Worm (Caenorhabditis elegans): ENCODE measurements around the gene math-28.

math-28 gene

DNA sequence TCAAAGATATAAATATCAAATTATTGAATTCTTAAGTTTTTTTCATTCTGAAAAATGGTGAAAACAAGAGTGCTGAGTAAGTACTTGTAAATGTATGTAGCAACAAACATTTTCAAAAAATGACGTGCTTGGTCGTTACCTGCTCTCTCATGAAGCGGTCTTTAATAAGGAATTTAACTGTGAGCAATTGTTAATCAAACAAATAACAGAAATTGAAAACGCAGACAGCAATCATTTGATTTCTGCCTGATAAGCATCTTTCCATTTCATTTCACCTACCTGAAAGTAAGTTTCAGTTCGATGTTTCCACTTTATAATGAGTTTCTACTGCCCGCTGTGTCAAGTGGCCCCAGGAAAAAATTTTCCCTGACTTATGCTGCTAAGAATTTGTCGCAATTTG, at the start of gene math-28:
Gene math-28 (plus strand): TSS at position 301 of the 400 bp plus-strand sequence.
- TF ChIP-seq cog-1 (tag; optimal IDR thresholded peaks at IDR 0.05) (no peak), ref-1 (GFP tag; conservative IDR thresholded peaks at IDR 0.05) (no peak), med-1 (GFP tag; optimal IDR thresholded peaks at IDR 0.05; ENCODE audit: insufficient read depth) (no peak), tab-1 (GFP tag; IDR thresholded peaks at IDR 0.05) (no peak), klf-2 (GFP tag; conservative IDR thresholded peaks at IDR 0.05) (no peak), flt-1 (GFP tag; IDR thresholded peaks at IDR 0.05) (no peak), ztf-23 (GFP tag; IDR thresholded peaks at IDR 0.05) (no peak), T22C8.4 (GFP tag; IDR thresholded peaks at IDR 0.05) (no peak), ztf-29 (GFP tag; IDR thresholded peaks at IDR 0.05) (no peak)

ce11 chrII:1714772-1715353, 48.3 kb upstream of the math-28 start, which contains the start of gene btb-6:
Gene btb-6 (plus strand): TSS chrII:1715303.
- TF ChIP-seq tab-1 (GFP tag; IDR thresholded peaks at IDR 0.05): 0 out of 2 replicates have a peak, but pooled peaks have one; percentile 53
- TF ChIP-seq flt-1 (GFP tag; IDR thresholded peaks at IDR 0.05): no peak
- no peak for TF ChIP-seq klf-2 (GFP tag; conservative IDR thresholded peaks at IDR 0.05)

- no peak for TF ChIP-seq klf-2 (GFP tag; conservative IDR thresholded peaks at IDR 0.05)
- TF ChIP-seq cog-1 (tag; optimal IDR thresholded peaks at IDR 0.05): no peak
- no peak for TF ChIP-seq T22C8.4 (GFP tag; IDR thresholded peaks at IDR 0.05)
- no peak for TF ChIP-seq ztf-29 (GFP tag; IDR thresholded peaks at IDR 0.05)
- TF ChIP-seq ref-1 (GFP tag; conservative IDR thresholded peaks at IDR 0.05): no peak
- no peak for TF ChIP-seq flt-1 (GFP tag; IDR thresholded peaks at IDR 0.05)
- TF ChIP-seq ztf-23 (GFP tag; IDR thresholded peaks at IDR 0.05): no peak
- TF ChIP-seq tab-1 (GFP tag; IDR thresholded peaks at IDR 0.05): no peak
- no peak for TF ChIP-seq med-1 (GFP tag; optimal IDR thresholded peaks at IDR 0.05; ENCODE audit: insufficient read depth)
Measured at ce11 chrII:1719153-1719552, 44.0 kb upstream of the math-28 start, which contains the start of gene fbxb-48. Gene fbxb-48 (minus strand): TSS chrII:1719253.

ce11 chrII:1722394-1722793, 40.8 kb upstream of the math-28 start, which contains the start of the genes fbxb-5 and btb-8:
Gene fbxb-5 (minus strand): TSS chrII:1722494.
Gene btb-8 (plus strand): TSS chrII:1722770.
- TF ChIP-seq flt-1 (GFP tag; IDR thresholded peaks at IDR 0.05) (no peak), tab-1 (GFP tag; IDR thresholded peaks at IDR 0.05) (no peak), ztf-23 (GFP tag; IDR thresholded peaks at IDR 0.05) (no peak), ztf-29 (GFP tag; IDR thresholded peaks at IDR 0.05) (no peak), ref-1 (GFP tag; conservative IDR thresholded peaks at IDR 0.05) (no peak), T22C8.4 (GFP tag; IDR thresholded peaks at IDR 0.05) (no peak)

DNA sequence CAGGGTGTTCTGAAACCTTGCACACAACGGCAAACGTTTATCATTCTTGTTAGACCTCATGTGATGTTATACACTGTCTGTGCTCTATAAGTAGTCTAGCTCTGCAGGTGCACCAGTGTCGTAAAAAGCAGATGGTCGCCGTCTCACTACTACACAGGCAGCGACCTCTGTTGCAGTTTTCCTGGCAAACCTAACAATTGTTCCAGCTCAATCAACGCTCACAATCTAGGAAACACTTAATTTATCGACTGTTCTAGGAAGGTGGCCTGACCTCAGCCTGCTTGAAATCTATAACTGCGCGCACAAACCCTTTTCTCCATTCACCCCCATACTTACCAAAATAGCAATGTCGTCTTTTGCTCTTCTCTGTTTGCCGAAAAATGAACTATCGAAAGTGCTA, 38.9 kb upstream of the math-28 start, which contains the start of gene fbxb-11:
Gene fbxb-11 (plus strand): TSS at position 301 of the 400 bp plus-strand sequence.
- TF ChIP-seq klf-2 (GFP tag; conservative IDR thresholded peaks at IDR 0.05): no peak

ce11 chrII:1725735-1726134, 37.4 kb upstream of the math-28 start, which contains the start of gene F45C12.17:
Gene F45C12.17 (plus strand): TSS chrII:1726111.
- TF ChIP-seq med-1 (GFP tag; optimal IDR thresholded peaks at IDR 0.05; ENCODE audit: insufficient read depth): no peak
- 0 out of 2 replicates have a peak, but pooled peaks have one; percentile 21 for TF ChIP-seq flt-1 (GFP tag; IDR thresholded peaks at IDR 0.05)
- TF ChIP-seq klf-2 (GFP tag; conservative IDR thresholded peaks at IDR 0.05): no peak
- TF ChIP-seq ztf-29 (GFP tag; IDR thresholded peaks at IDR 0.05): no peak
- TF ChIP-seq T22C8.4 (GFP tag; IDR thresholded peaks at IDR 0.05): no peak

ce11 chrII:1728253-1728652, 34.9 kb upstream of the math-28 start, which contains the start of gene btb-9:
Gene btb-9 (plus strand): TSS chrII:1728506.
- no peak for TF ChIP-seq med-1 (GFP tag; optimal IDR thresholded peaks at IDR 0.05; ENCODE audit: insufficient read depth)
- TF ChIP-seq flt-1 (GFP tag; IDR thresholded peaks at IDR 0.05): no peak
- no peak for TF ChIP-seq ztf-23 (GFP tag; IDR thresholded peaks at IDR 0.05)
- no peak for TF ChIP-seq cog-1 (tag; optimal IDR thresholded peaks at IDR 0.05)
- no peak for TF ChIP-seq T22C8.4 (GFP tag; IDR thresholded peaks at IDR 0.05)
- no peak for TF ChIP-seq ztf-29 (GFP tag; IDR thresholded peaks at IDR 0.05)
- no peak for TF ChIP-seq ref-1 (GFP tag; conservative IDR thresholded peaks at IDR 0.05)
- no peak for TF ChIP-seq klf-2 (GFP tag; conservative IDR thresholded peaks at IDR 0.05)
- TF ChIP-seq tab-1 (GFP tag; IDR thresholded peaks at IDR 0.05): no peak

DNA sequence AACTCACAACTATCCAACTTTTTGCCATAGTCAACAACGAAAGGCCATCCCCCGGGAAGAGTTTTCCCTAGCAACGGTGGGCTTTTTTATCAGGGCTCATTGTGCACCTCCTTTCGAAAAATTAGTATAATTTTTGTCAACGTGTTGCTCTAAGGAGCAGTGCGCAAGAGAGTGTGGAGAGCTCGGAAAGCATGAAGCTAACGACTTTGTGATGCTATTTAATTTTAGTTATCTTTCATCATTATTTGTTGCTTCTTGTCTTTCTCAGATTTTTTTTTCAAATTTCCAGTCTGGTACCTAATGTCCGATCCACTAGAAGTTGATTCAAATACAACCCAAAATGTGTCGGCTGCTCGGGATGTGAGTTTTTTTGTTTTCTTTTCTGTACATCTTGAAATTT, 33.1 kb upstream of the math-28 start, which contains the start of gene ceh-81:
Gene ceh-81 (plus strand): TSS at position 301 of the 400 bp plus-strand sequence.
- TF ChIP-seq flt-1 (GFP tag; IDR thresholded peaks at IDR 0.05) (no peak), T22C8.4 (GFP tag; IDR thresholded peaks at IDR 0.05) (no peak)

DNA sequence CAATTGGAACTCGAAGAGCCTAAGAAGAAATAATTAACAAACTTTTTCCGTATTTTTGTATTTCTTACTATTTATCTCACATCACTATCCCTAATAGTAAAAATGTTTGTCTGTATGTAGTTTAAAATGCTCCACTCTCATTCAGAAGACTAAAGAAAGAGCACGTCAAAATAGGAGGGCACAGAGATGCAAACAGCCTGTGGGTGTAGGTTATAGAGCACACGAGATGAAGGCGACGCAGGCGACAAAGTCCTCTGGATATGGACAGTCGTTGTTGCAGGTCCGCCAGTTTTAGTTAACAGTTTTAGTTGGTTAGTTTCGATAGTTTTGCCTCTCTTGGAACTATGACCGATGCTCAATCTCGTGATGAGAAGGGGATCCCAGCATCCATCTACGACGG, 31.2 kb upstream of the math-28 start, which contains the start of gene ceh-82:
Gene ceh-82 (plus strand): TSS at position 301 of the 400 bp plus-strand sequence.
- TF ChIP-seq ztf-23 (GFP tag; IDR thresholded peaks at IDR 0.05) (no peak), flt-1 (GFP tag; IDR thresholded peaks at IDR 0.05) (no peak), ztf-29 (GFP tag; IDR thresholded peaks at IDR 0.05) (no peak), klf-2 (GFP tag; conservative IDR thresholded peaks at IDR 0.05) (no peak), ref-1 (GFP tag; conservative IDR thresholded peaks at IDR 0.05) (no peak), cog-1 (tag; optimal IDR thresholded peaks at IDR 0.05) (no peak), med-1 (GFP tag; optimal IDR thresholded peaks at IDR 0.05; ENCODE audit: insufficient read depth) (no peak), tab-1 (GFP tag; IDR thresholded peaks at IDR 0.05) (no peak), T22C8.4 (GFP tag; IDR thresholded peaks at IDR 0.05) (no peak)

ce11 chrII:1735145-1735544, 28.0 kb upstream of the math-28 start:
- TF ChIP-seq tab-1 (GFP tag; IDR thresholded peaks at IDR 0.05): no peak
- TF ChIP-seq ztf-23 (GFP tag; IDR thresholded peaks at IDR 0.05): no peak
- no peak for TF ChIP-seq med-1 (GFP tag; optimal IDR thresholded peaks at IDR 0.05; ENCODE audit: insufficient read depth)
- TF ChIP-seq cog-1 (tag; optimal IDR thresholded peaks at IDR 0.05): no peak
